Worm (Caenorhabditis elegans) whole organism, midembryonic: ENCODE measurements around the gene T22F7.4.
A peak's percentile ranks its signal among the peaks of the same experiment; 100 is the strongest.

Experiments
- T22C8.4 ChIP-seq: fragments of 200-800 bp; sonication (Bioruptor generic); IDR thresholded peaks from 2 replicates; pipeline ENCODE4 v1.3.6; 2022; ENCODE audit warnings: missing genetic modification characterization, missing compliant biosample characterization
- cog-1 ChIP-seq: sonication (generic microtip); optimal IDR thresholded peaks from 2 replicates; lab custom pipeline; 2016; ENCODE audit warnings: missing genetic modification characterization, missing compliant biosample characterization
- flt-1 ChIP-seq: fragments of 200-800 bp; sonication (Bioruptor generic); IDR thresholded peaks from 2 replicates; pipeline ENCODE4 v1.3.6; 2022; ENCODE audit warnings: missing genetic modification characterization, missing compliant biosample characterization
- klf-2 ChIP-seq: fragments of 200-800 bp; sonication (Bioruptor generic); conservative IDR thresholded peaks from 2 replicates; pipeline ENCODE4 v1.3.6; 2022; ENCODE audit warnings: missing genetic modification reagents, missing genetic modification characterization, missing compliant biosample characterization
- med-1 ChIP-seq: sonication (generic microtip); optimal IDR thresholded peaks from 2 replicates; lab custom pipeline; 2017; ENCODE audit warnings: missing genetic modification characterization, mild to moderate bottlenecking, missing compliant biosample characterization, antibody characterized with exemption, missing genetic modification reagents; ENCODE audit not compliant: insufficient read depth
- ref-1 ChIP-seq: fragments of 200-800 bp; sonication (Bioruptor generic); conservative IDR thresholded peaks from 2 replicates; pipeline ENCODE4 v1.3.6; 2022; ENCODE audit warnings: missing genetic modification reagents, missing genetic modification characterization, missing compliant biosample characterization
- tab-1 ChIP-seq: fragments of 200-800 bp; sonication (Bioruptor generic); IDR thresholded peaks from 2 replicates; pipeline ENCODE4 v1.3.6; 2022; ENCODE audit warnings: missing genetic modification characterization, missing compliant biosample characterization
- ztf-23 ChIP-seq: fragments of 200-800 bp; sonication (Bioruptor generic); IDR thresholded peaks from 2 replicates; pipeline ENCODE4 v1.3.6; 2022; ENCODE audit warnings: missing genetic modification reagents, missing genetic modification characterization, missing compliant biosample characterization
- ztf-29 ChIP-seq: fragments of 200-800 bp; sonication (Bioruptor generic); IDR thresholded peaks from 2 replicates; pipeline ENCODE4 v1.3.6; 2022; ENCODE audit warnings: missing genetic modification reagents, missing genetic modification characterization, missing compliant biosample characterization

T22F7.4 gene

DNA sequence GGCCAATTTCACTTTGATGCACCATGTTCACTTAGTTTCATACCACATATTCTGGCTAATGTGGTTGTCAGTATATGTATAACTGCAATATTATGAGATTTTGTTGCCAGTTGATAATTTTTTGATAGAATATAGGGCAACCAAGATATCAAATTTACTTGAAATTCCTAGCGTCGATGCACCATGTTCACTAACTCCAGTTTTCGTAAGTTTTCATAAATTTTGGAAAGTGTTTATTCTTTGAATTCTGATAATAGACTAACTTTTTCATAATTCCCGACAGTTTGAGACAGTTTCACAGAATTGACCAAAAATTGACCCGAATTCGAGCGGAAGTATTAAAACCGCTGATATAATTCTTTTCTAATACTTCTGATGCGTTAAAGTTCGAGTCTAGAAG lies 10.3 kb upstream of the T22F7.4 start:
- TF ChIP-seq ztf-23 (no peak), med-1 (no peak), T22C8.4 (GFP tag; lab: Robert Waterston, UW) (no peak), tab-1 (no peak), klf-2 (GFP tag; lab: Robert Waterston, UW) (no peak), ztf-29 (GFP tag; lab: Robert Waterston, UW) (no peak), cog-1 (tag; lab: Kevin White, UChicago) (no peak), ref-1 (GFP tag; lab: Robert Waterston, UW) (no peak), flt-1 (GFP tag; lab: Robert Waterston, UW) (no peak)

DNA sequence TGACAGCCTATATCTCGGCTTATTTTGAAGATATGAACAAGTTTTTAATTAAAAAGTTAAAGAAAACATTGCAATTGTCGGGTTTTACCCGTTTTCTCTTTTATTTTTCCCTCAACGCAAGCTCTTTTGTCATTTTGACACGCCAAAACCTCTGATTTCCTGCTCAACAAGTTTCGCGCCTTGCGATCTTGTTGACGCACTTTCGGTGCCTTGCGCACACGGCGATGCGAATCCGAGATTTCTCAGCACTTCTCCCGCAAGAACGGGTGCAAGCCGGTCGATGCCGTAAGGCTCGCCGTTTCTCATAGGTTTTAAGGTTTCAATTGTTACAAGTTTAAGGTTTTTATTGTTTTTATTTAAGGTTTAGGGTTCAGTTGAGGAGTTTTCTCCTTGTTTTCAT lies 9.6 kb upstream of the T22F7.4 start:
- TF ChIP-seq ztf-23: peak; percentile 50; the same call in 1 of the 2 replicates

DNA sequence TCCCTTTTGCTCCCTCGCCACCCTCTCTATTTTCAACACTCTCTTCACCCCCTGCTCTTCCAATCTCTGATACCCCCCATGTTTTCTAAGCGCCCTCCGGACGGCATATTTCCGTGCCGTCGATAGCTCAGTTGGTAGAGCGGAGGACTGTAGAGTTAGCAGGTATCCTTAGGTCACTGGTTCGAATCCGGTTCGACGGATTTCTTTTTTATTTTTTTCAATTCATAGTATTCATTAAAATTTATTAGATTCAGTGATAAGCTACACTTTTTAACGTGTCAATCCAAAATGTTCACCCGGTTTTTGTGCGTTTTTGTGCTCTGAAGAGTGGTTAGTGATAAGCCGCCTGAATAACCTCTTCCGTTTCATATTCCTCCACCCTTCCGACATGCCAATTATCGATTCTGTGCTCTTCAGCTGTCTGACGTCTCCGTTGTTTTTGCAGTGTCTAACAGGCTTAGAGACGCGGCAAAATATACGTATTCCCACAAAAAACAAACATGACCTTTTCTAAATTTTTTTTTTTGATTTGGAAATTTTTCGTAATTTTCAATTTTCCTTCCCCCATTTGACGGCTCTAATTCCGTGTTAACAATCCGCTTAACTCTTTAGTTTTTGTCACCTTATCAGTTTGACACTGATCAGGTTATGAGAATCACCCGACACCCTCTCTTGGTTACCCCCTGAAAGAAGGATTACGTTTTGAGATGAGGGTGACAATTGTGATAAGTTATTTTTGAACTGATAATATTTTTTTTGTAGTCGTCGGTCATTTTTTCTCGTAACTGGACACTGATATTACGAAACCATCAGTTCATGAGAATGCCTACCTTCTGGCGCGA lies 8.8 kb upstream of the T22F7.4 start:
- TF ChIP-seq T22C8.4 (GFP tag; lab: Robert Waterston, UW) (peak; percentile 69), ref-1 (GFP tag; lab: Robert Waterston, UW) (peak; percentile 77), cog-1 (tag; lab: Kevin White, UChicago) (no peak), ztf-23 (peak; percentile 84), ztf-29 (GFP tag; lab: Robert Waterston, UW) (peak; percentile 60), flt-1 (GFP tag; lab: Robert Waterston, UW) (peak; percentile 94), med-1 (peak; percentile 34), tab-1 (peak; percentile 90), klf-2 (GFP tag; lab: Robert Waterston, UW) (peak; percentile 60; the same call in 1 of the 2 replicates)

ce11 chrIII:532152-532551 lies 5.4 kb upstream of the T22F7.4 start:
- TF ChIP-seq klf-2 (GFP tag; lab: Robert Waterston, UW) (no peak), flt-1 (GFP tag; lab: Robert Waterston, UW) (no peak), cog-1 (tag; lab: Kevin White, UChicago) (no peak), ztf-23 (no peak), med-1 (no peak), tab-1 (no peak), T22C8.4 (GFP tag; lab: Robert Waterston, UW) (no peak), ztf-29 (GFP tag; lab: Robert Waterston, UW) (no peak), ref-1 (GFP tag; lab: Robert Waterston, UW) (no peak)

ce11 chrIII:530899-531298 lies 4.2 kb upstream of the T22F7.4 start:
- TF ChIP-seq flt-1 (GFP tag; lab: Robert Waterston, UW) (no peak), klf-2 (GFP tag; lab: Robert Waterston, UW) (no peak), ztf-29 (GFP tag; lab: Robert Waterston, UW) (no peak), cog-1 (tag; lab: Kevin White, UChicago) (no peak), ztf-23 (no peak), tab-1 (no peak), ref-1 (GFP tag; lab: Robert Waterston, UW) (no peak), med-1 (no peak), T22C8.4 (GFP tag; lab: Robert Waterston, UW) (no peak)

ce11 chrIII:523944-524343 lies 2.8 kb downstream of the T22F7.4 start, which contains the start of gene T22F7.3:
Gene T22F7.3, minus strand, starts transcription at chrIII:524044.
- TF ChIP-seq ref-1 (GFP tag; lab: Robert Waterston, UW) (no peak), med-1 (no peak), cog-1 (tag; lab: Kevin White, UChicago) (no peak), flt-1 (GFP tag; lab: Robert Waterston, UW) (no peak), ztf-29 (GFP tag; lab: Robert Waterston, UW) (no peak), klf-2 (GFP tag; lab: Robert Waterston, UW) (no peak), tab-1 (no peak), T22C8.4 (GFP tag; lab: Robert Waterston, UW) (no peak), ztf-23 (no peak)

DNA sequence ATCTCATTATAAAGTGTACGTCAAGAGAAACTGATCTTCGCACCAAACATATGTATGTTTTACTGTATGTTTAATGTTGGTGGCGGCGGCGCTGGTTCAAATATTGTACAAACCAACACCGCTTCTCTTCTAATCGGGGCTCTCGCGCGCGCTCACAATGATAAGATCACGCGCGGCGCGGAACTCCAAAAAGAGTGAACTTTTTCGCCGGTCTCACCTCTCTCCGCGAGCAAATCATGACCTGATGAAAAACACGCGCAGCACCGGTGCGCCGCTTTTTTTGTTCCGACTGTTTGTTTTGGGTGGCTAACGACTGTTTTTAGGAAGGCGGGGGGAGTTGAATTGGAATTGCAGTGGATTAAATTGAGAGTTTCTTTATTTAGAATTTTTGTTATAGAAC lies 13.4 kb downstream of the T22F7.4 start:
- no peak for TF ChIP-seq ref-1 (GFP tag; lab: Robert Waterston, UW)
- TF ChIP-seq tab-1: no peak
- TF ChIP-seq klf-2 (GFP tag; lab: Robert Waterston, UW): no peak
- no peak for TF ChIP-seq T22C8.4 (GFP tag; lab: Robert Waterston, UW)
- no peak for TF ChIP-seq ztf-29 (GFP tag; lab: Robert Waterston, UW)
- TF ChIP-seq cog-1 (tag; lab: Kevin White, UChicago): no peak
- no peak for TF ChIP-seq ztf-23
- TF ChIP-seq flt-1 (GFP tag; lab: Robert Waterston, UW): no peak
- TF ChIP-seq med-1: no peak

DNA sequence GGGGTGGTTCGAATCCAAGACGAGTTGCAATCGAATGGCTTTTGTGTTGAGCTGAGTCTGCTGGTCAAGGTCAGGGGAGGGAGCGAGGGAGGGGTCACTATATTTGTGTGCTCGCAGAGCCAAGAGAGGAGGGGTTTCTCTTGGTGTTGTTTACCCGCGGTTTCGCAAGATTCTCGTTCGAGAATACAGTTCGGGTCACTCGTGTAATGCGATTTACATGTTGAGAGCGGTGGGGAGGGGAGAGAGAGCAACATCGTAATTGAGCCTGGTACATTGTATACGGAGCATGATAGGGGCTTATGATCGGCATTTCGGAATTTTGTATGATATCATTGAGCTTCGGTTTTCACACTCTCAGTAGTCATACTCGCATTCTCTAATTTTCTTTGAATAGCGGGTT lies 14.6 kb downstream of the T22F7.4 start, which contains the start of gene F30H5.3:
TSS of gene F30H5.3 (minus strand) at position 101 of the 400 bp plus-strand sequence.
- TF ChIP-seq tab-1 (no peak), klf-2 (GFP tag; lab: Robert Waterston, UW) (no peak), med-1 (no peak), flt-1 (GFP tag; lab: Robert Waterston, UW) (no peak), ztf-29 (GFP tag; lab: Robert Waterston, UW) (no peak), cog-1 (tag; lab: Kevin White, UChicago) (no peak), ztf-23 (no peak), T22C8.4 (GFP tag; lab: Robert Waterston, UW) (no peak), ref-1 (GFP tag; lab: Robert Waterston, UW) (no peak)

- TF ChIP-seq klf-2 (GFP tag; lab: Robert Waterston, UW) (no peak), cog-1 (tag; lab: Kevin White, UChicago) (no peak), T22C8.4 (GFP tag; lab: Robert Waterston, UW) (no peak), med-1 (no peak), ztf-23 (no peak), ref-1 (GFP tag; lab: Robert Waterston, UW) (no peak), flt-1 (GFP tag; lab: Robert Waterston, UW) (no peak), tab-1 (no peak), ztf-29 (GFP tag; lab: Robert Waterston, UW) (no peak)
Observed at ce11 chrIII:509045-509444, 17.7 kb downstream of the T22F7.4 start.
